Worm (Caenorhabditis elegans) whole organism, late embryonic: ENCODE data around the gene B0563.7.
A peak's percentile ranks its signal among the peaks of the same experiment; 100 is the strongest.

Source experiments
- C08G9.2 ChIP-seq: sonication (generic microtip); optimal IDR thresholded peaks from 2 replicates; lab custom pipeline; 2016; ENCODE audit warnings: mild to moderate bottlenecking, missing genetic modification characterization, moderate library complexity, missing compliant biosample characterization
- K02D7.2 ChIP-seq: sonication (generic microtip); optimal IDR thresholded peaks from 2 replicates; lab custom pipeline; 2017; ENCODE audit warnings: mild to moderate bottlenecking, missing genetic modification characterization, missing compliant biosample characterization
- T23F11.4 ChIP-seq: fragments of 200-800 bp; sonication (Bioruptor generic); optimal IDR thresholded peaks from 2 replicates; lab custom pipeline; 2018; ENCODE audit warnings: mild to moderate bottlenecking, missing genetic modification characterization, missing compliant biosample characterization
- Y22D7AL.16 ChIP-seq: sonication (generic microtip); optimal IDR thresholded peaks from 2 replicates; lab custom pipeline; 2016; ENCODE audit warnings: missing genetic modification characterization, missing compliant biosample characterization
- ahr-1 ChIP-seq: sonication (generic microtip); optimal IDR thresholded peaks from 2 replicates; lab custom pipeline; 2016; ENCODE audit warnings: missing genetic modification characterization, missing compliant biosample characterization
- ceh-14 ChIP-seq: sonication (generic microtip); optimal IDR thresholded peaks from 2 replicates; lab custom pipeline; 2016; ENCODE audit warnings: missing genotype, missing genetic modification characterization, missing compliant biosample characterization
- ceh-18 ChIP-seq: sonication (generic microtip); optimal IDR thresholded peaks from 2 replicates; lab custom pipeline; 2016; ENCODE audit warnings: missing genetic modification characterization, missing compliant biosample characterization
- ceh-30 ChIP-seq: fragments of 150-350 bp; optimal IDR thresholded peaks from 2 replicates; lab custom pipeline; 2014; ENCODE audit warnings: missing biosample characterization, missing genetic modification characterization
- ceh-31 ChIP-seq: sonication (generic microtip); optimal IDR thresholded peaks from 2 replicates; lab custom pipeline; 2016; ENCODE audit warnings: missing genetic modification characterization, missing compliant biosample characterization
- ceh-45 ChIP-seq: fragments of 200-800 bp; sonication (Bioruptor generic); IDR thresholded peaks from 2 replicates; pipeline ENCODE4 v1.3.6; 2022; ENCODE audit warnings: missing genetic modification reagents, missing genetic modification characterization, missing compliant biosample characterization
- ceh-48 ChIP-seq: sonication (generic microtip); optimal IDR thresholded peaks from 2 replicates; lab custom pipeline; 2016; ENCODE audit warnings: missing genetic modification characterization, inconsistent platforms, missing compliant biosample characterization
- ceh-6 ChIP-seq: fragments of 200-800 bp; sonication (Bioruptor generic); optimal IDR thresholded peaks from 2 replicates; lab custom pipeline; 2018; ENCODE audit warnings: mild to moderate bottlenecking, missing genetic modification characterization, missing compliant biosample characterization
- ceh-9 ChIP-seq: sonication (generic microtip); optimal IDR thresholded peaks from 2 replicates; lab custom pipeline; 2016; ENCODE audit warnings: mild to moderate bottlenecking, missing genetic modification characterization, inconsistent platforms, missing compliant biosample characterization
- che-1 ChIP-seq: sonication (generic microtip); optimal IDR thresholded peaks from 2 replicates; lab custom pipeline; 2016; ENCODE audit warnings: mild to moderate bottlenecking, missing genetic modification characterization, missing compliant biosample characterization
- dmd-4 ChIP-seq: sonication (generic microtip); optimal IDR thresholded peaks from 2 replicates; lab custom pipeline; 2016; ENCODE audit warnings: borderline replicate concordance, missing genetic modification characterization, missing compliant biosample characterization
- dve-1 ChIP-seq: sonication (generic microtip); optimal IDR thresholded peaks from 2 replicates; lab custom pipeline; 2017; ENCODE audit warnings: antibody characterized with exemption, mild to moderate bottlenecking, missing genetic modification characterization, missing compliant biosample characterization
- elt-2 ChIP-seq: sonication (generic microtip); optimal IDR thresholded peaks from 2 replicates; lab custom pipeline; 2016; ENCODE audit warnings: missing genetic modification reagents, missing genetic modification characterization, missing compliant biosample characterization
- ets-4 ChIP-seq: sonication (generic microtip); optimal IDR thresholded peaks from 2 replicates; lab custom pipeline; 2016; ENCODE audit warnings: missing genetic modification characterization, missing compliant biosample characterization
- fkh-10 ChIP-seq: fragments of 150-350 bp; optimal IDR thresholded peaks from 2 replicates; lab custom pipeline; 2014; ENCODE audit warnings: missing biosample characterization, missing genetic modification reagents, missing genetic modification characterization
- gmeb-2 ChIP-seq: sonication (generic microtip); optimal IDR thresholded peaks from 2 replicates; lab custom pipeline; 2016; ENCODE audit warnings: missing genetic modification characterization, inconsistent platforms, missing compliant biosample characterization
- hlh-15 ChIP-seq: sonication (generic microtip); optimal IDR thresholded peaks from 2 replicates; lab custom pipeline; 2016; ENCODE audit warnings: missing genetic modification characterization, missing compliant biosample characterization
- lin-11 ChIP-seq: fragments of 200-800 bp; sonication (Bioruptor generic); optimal IDR thresholded peaks from 2 replicates; lab custom pipeline; 2018; ENCODE audit warnings: mild to moderate bottlenecking, missing genetic modification characterization, missing compliant biosample characterization
- madf-2 ChIP-seq: sonication (generic microtip); optimal IDR thresholded peaks from 2 replicates; lab custom pipeline; 2017; ENCODE audit warnings: missing genetic modification characterization, missing compliant biosample characterization
- mec-3 ChIP-seq: sonication (generic microtip); optimal IDR thresholded peaks from 2 replicates; lab custom pipeline; 2016; ENCODE audit warnings: borderline replicate concordance, missing genetic modification characterization, missing compliant biosample characterization
- nfya-1 ChIP-seq: sonication (generic microtip); optimal IDR thresholded peaks from 2 replicates; lab custom pipeline; 2017; ENCODE audit warnings: missing genetic modification characterization, mild to moderate bottlenecking, missing compliant biosample characterization, antibody characterized with exemption, moderate library complexity
- nhr-11 ChIP-seq: fragments of 150-350 bp; optimal IDR thresholded peaks from 2 replicates; lab custom pipeline; 2014; ENCODE audit warnings: missing biosample characterization, missing genetic modification characterization
- pag-3 ChIP-seq: sonication (generic microtip); optimal IDR thresholded peaks from 2 replicates; lab custom pipeline; 2016; ENCODE audit warnings: missing compliant biosample characterization, missing genetic modification characterization, borderline replicate concordance
- pha-2 ChIP-seq: sonication (generic microtip); optimal IDR thresholded peaks from 2 replicates; lab custom pipeline; 2017; ENCODE audit warnings: mild to moderate bottlenecking, missing genetic modification characterization, missing compliant biosample characterization
- pha-4 ChIP-seq: fragments of 150-350 bp; optimal IDR thresholded peaks from 2 replicates; lab custom pipeline; 2018; ENCODE audit warnings: missing biosample characterization, missing genetic modification reagents, missing genetic modification characterization
- pros-1 ChIP-seq: fragments of 150-350 bp; optimal IDR thresholded peaks from 2 replicates; lab custom pipeline; 2014; ENCODE audit warnings: missing biosample characterization, missing genetic modification reagents, missing genetic modification characterization
- ref-2 ChIP-seq: sonication (generic microtip); optimal IDR thresholded peaks from 2 replicates; lab custom pipeline; 2016; ENCODE audit warnings: missing genetic modification characterization, missing compliant biosample characterization
- rnt-1 ChIP-seq: sonication (generic microtip); optimal IDR thresholded peaks from 2 replicates; lab custom pipeline; 2016; ENCODE audit warnings: missing genetic modification characterization, missing compliant biosample characterization
- sdc-2 ChIP-seq: sonication (generic microtip); optimal IDR thresholded peaks from 2 replicates; lab custom pipeline; 2016; ENCODE audit warnings: missing genotype, missing genetic modification characterization, missing compliant biosample characterization
- syd-9 ChIP-seq: sonication (generic microtip); optimal IDR thresholded peaks from 2 replicates; lab custom pipeline; 2016; ENCODE audit warnings: mild to moderate bottlenecking, missing genetic modification characterization, moderate library complexity, missing compliant biosample characterization
- tbx-2 ChIP-seq: sonication (generic microtip); optimal IDR thresholded peaks from 2 replicates; lab custom pipeline; 2016; ENCODE audit warnings: missing genetic modification characterization, missing compliant biosample characterization
- tbx-7 ChIP-seq: sonication (generic microtip); optimal IDR thresholded peaks from 2 replicates; lab custom pipeline; 2016; ENCODE audit warnings: missing genotype, missing genetic modification characterization, missing compliant biosample characterization
- unc-42 ChIP-seq: sonication (generic microtip); optimal IDR thresholded peaks from 2 replicates; lab custom pipeline; 2016; ENCODE audit warnings: missing genotype, missing genetic modification characterization, missing compliant biosample characterization
- unc-55 ChIP-seq: sonication (generic microtip); optimal IDR thresholded peaks from 2 replicates; lab custom pipeline; 2017; ENCODE audit warnings: missing biosample characterization, missing genetic modification reagents, missing genetic modification characterization
- zip-5 ChIP-seq: sonication (generic microtip); optimal IDR thresholded peaks from 2 replicates; lab custom pipeline; 2016; ENCODE audit warnings: missing genetic modification characterization, missing compliant biosample characterization

The B0563.7 gene

DNA sequence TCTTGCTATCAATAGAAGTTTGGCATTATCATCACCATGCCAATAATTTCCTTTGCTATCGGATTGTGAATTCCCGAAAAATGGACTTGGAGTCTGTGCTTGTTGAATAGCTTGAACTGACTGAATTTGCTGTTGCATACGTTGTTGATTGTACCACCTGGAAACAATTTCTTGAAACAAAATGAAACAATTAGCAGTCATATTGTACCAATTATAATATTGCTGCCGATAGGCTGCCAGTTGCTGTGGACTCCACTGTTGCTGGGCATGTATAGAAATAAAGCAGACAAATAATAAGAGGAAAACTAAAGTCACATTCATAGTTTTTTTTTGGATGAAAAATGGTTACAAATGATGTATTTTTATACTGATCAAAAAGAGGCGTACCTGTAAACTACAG lies 12.8 kb upstream of the B0563.7 start, which contains the start of gene B0563.10:
B0563.10 (minus strand) TSS at position 325 of the 400 bp plus-strand sequence.
- no peak for TF ChIP-seq pha-2
- no peak for TF ChIP-seq ahr-1
- TF ChIP-seq che-1 (tag; lab: Kevin White, UChicago) = no peak
- no peak for TF ChIP-seq tbx-2 (tag; lab: Kevin White, UChicago)
- no peak for TF ChIP-seq ceh-14 (tag; lab: Kevin White, UChicago)
- no peak for TF ChIP-seq ceh-9 (tag; lab: Kevin White, UChicago)
- no peak for TF ChIP-seq ceh-30
- no peak for TF ChIP-seq gmeb-2 (tag; lab: Kevin White, UChicago)
- TF ChIP-seq Y22D7AL.16 = no peak
- no peak for TF ChIP-seq lin-11 (tag; lab: Kevin White, UChicago)
- no peak for TF ChIP-seq pag-3 (tag; lab: Kevin White, UChicago)
- no peak for TF ChIP-seq ets-4 (tag; lab: Kevin White, UChicago)
- no peak for TF ChIP-seq hlh-15
- TF ChIP-seq ceh-6 (GFP tag; lab: Kevin White, UChicago) = no peak
- TF ChIP-seq syd-9 (tag; lab: Kevin White, UChicago) = no peak
- TF ChIP-seq pha-4 (tag; lab: Kevin White, UChicago) = no peak
- TF ChIP-seq, all 69 proteins: peak for 0

DNA sequence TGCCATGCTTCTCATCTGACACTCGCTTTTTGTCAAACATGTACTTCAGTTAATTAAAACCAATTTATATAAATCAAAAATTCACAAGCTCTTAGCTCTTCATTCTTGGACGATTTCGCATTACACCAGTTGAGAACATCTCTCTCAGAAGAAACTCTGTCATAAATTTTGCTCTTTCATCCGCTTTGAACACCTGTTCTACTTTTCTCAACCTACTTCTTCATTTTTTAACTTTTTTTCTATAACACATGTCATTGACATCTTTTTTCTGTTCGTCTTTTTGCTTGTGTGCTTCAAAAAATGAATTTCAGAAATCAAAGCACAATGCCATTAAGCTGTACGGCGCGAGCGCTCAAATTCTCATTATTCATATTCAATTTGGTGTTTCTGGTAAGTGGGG lies 8.7 kb upstream of the B0563.7 start, which contains the start of gene tsp-11:
tsp-11 (plus strand) TSS at position 301 of the 400 bp plus-strand sequence.
- no peak for TF ChIP-seq madf-2
- TF ChIP-seq Y22D7AL.16 = no peak
- no peak for TF ChIP-seq che-1 (tag; lab: Kevin White, UChicago)
- no peak for TF ChIP-seq ceh-18 (tag; lab: Kevin White, UChicago)
- no peak for TF ChIP-seq ref-2 (tag; lab: Kevin White, UChicago)
- TF ChIP-seq pros-1 = no peak
- TF ChIP-seq T23F11.4 (GFP tag; lab: Kevin White, UChicago) = no peak
- TF ChIP-seq dmd-4 (tag; lab: Kevin White, UChicago) = no peak
- TF ChIP-seq tbx-2 (tag; lab: Kevin White, UChicago) = no peak
- TF ChIP-seq zip-5 = no peak
- no peak for TF ChIP-seq C08G9.2 (tag; lab: Kevin White, UChicago)
- no peak for TF ChIP-seq ceh-48 (tag; lab: Kevin White, UChicago)
- TF ChIP-seq, all 69 proteins: peak for 0

DNA sequence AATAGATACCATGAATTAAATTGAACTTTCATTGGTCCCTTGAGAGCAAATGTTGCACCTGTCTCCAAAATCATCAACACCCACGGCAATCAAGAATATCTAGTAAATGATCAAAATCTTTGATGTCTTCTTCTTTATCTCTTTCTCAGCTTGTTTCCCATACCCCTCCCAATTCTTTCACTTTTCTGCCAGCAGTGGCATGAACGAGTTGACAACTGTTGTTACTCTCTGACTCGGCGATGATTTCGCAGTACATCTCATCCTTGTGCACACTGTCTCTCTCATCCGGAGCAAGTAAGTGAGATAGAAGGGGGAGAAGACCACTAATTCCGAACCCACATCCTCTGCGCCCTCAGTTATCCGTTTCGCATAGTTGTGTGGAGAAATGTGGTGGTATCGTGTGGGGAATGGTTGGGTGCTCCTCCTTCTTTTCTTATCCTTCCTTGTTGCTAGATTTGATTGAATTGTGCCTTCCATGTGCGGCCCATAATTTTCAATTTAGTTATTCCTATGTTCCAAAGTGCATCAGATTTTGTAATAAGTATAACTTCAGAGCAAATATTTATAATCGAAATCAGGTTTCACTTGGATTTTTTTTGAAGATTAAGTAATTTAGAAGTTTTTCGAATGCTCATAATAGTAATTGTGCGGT lies 7.3 kb upstream of the B0563.7 start:
- TF ChIP-seq tbx-7 (tag; lab: Kevin White, UChicago) (no peak), rnt-1 (tag; lab: Kevin White, UChicago) (peak; percentile 4), unc-55 (GFP tag; lab: Kevin White, UChicago) (peak; percentile 67), ceh-18 (tag; lab: Kevin White, UChicago) (peak; percentile 73), unc-42 (tag; lab: Kevin White, UChicago) (peak; percentile 87), ets-4 (tag; lab: Kevin White, UChicago) (no peak)

- TF ChIP-seq elt-2 (no peak), nhr-11 (no peak), ceh-30 (no peak), mec-3 (no peak), dve-1 (no peak), K02D7.2 (tag; lab: Kevin White, UChicago) (no peak)
Observed at ce11 chrX:9155751-9156150, 1.6 kb upstream of the B0563.7 start.

- TF ChIP-seq unc-55 (GFP tag; lab: Kevin White, UChicago) (peak; percentile 66), fkh-10 (no peak), T23F11.4 (GFP tag; lab: Kevin White, UChicago) (no peak), ceh-48 (tag; lab: Kevin White, UChicago) (peak; percentile 7), nfya-1 (peak; percentile 34), ceh-45 (GFP tag; lab: Robert Waterston, UW) (no peak), madf-2 (no peak), ref-2 (tag; lab: Kevin White, UChicago) (no peak), ceh-31 (tag; lab: Kevin White, UChicago) (peak; percentile 39), tbx-2 (tag; lab: Kevin White, UChicago) (no peak), unc-42 (tag; lab: Kevin White, UChicago) (peak; percentile 39), sdc-2 (no peak)
Observed at ce11 chrX:9150269-9150744, 3.8 kb downstream of the B0563.7 start, which contains the start of gene tmbi-4. TSS of gene tmbi-4 (plus strand) at chrX:9150694.
